Worm (Caenorhabditis elegans) whole organism, L2 larva: Measurements from ENCODE around the gene chch-3.

Experiments
- C34F6.9 ChIP-seq: fragments of 150-350 bp; optimal IDR thresholded peaks from 2 replicates; lab custom pipeline; 2014; ENCODE audit warnings: missing biosample characterization, missing genetic modification characterization
- F13H6.1 ChIP-seq: sonication (generic microtip); optimal IDR thresholded peaks from 2 replicates; lab custom pipeline; 2016; ENCODE audit warnings: missing genetic modification characterization, missing compliant biosample characterization
- R02D3.7 ChIP-seq: fragments of 150-350 bp; optimal IDR thresholded peaks from 2 replicates; lab custom pipeline; 2014; ENCODE audit warnings: missing biosample characterization, missing genetic modification characterization
- Y55F3AM.14 ChIP-seq: fragments of 200-800 bp; sonication (Bioruptor generic); optimal IDR thresholded peaks from 2 replicates; lab custom pipeline; 2018; ENCODE audit warnings: mild to moderate bottlenecking, missing genetic modification characterization, missing compliant biosample characterization
- ZK546.5 ChIP-seq: sonication (generic microtip); optimal IDR thresholded peaks from 2 replicates; lab custom pipeline; 2017; ENCODE audit warnings: missing biosample characterization, missing genetic modification characterization
- alr-1 ChIP-seq: fragments of 150-350 bp; optimal IDR thresholded peaks from 2 replicates; lab custom pipeline; 2014; ENCODE audit warnings: missing biosample characterization, missing genetic modification characterization
- aly-2 ChIP-seq: fragments of 150-350 bp; optimal IDR thresholded peaks from 2 replicates; lab custom pipeline; 2014; ENCODE audit warnings: missing biosample characterization, missing genetic modification characterization
- ama-1 ChIP-seq: fragments of 150-350 bp; optimal IDR thresholded peaks from 2 replicates; lab custom pipeline; 2018; ENCODE audit warnings: inconsistent platforms
- blmp-1 ChIP-seq: sonication (generic microtip); optimal IDR thresholded peaks from 2 replicates; lab custom pipeline; 2017; ENCODE audit warnings: missing genetic modification characterization, mild to moderate bottlenecking, missing compliant biosample characterization, antibody characterized with exemption, moderate library complexity; ENCODE audit not compliant: insufficient read depth
- ceh-16 ChIP-seq: fragments of 150-350 bp; optimal IDR thresholded peaks from 2 replicates; lab custom pipeline; 2014; ENCODE audit warnings: missing biosample characterization, missing genetic modification characterization
- ceh-82 ChIP-seq: fragments of 150-350 bp; optimal IDR thresholded peaks from 2 replicates; lab custom pipeline; 2014; ENCODE audit warnings: missing biosample characterization, missing genetic modification characterization
- crh-2 ChIP-seq: sonication (generic microtip); optimal IDR thresholded peaks from 2 replicates; lab custom pipeline; 2017; ENCODE audit warnings: missing biosample characterization, missing genetic modification characterization
- dmd-4 ChIP-seq: sonication (generic microtip); optimal IDR thresholded peaks from 2 replicates; lab custom pipeline; 2017; ENCODE audit warnings: missing biosample characterization, missing genetic modification characterization
- egl-27 ChIP-seq: sonication (generic microtip); optimal IDR thresholded peaks from 3 replicates; lab custom pipeline; 2017; ENCODE audit warnings: missing biosample characterization, missing genetic modification reagents, missing genetic modification characterization
- elt-1 ChIP-seq: fragments of 150-350 bp; optimal IDR thresholded peaks from 2 replicates; lab custom pipeline; 2014; ENCODE audit warnings: missing biosample characterization, missing genetic modification characterization
- elt-3 ChIP-seq: sonication (generic microtip); optimal IDR thresholded peaks from 2 replicates; lab custom pipeline; 2017; ENCODE audit warnings: missing biosample characterization, missing genetic modification characterization
- fos-1 ChIP-seq: fragments of 150-350 bp; optimal IDR thresholded peaks from 2 replicates; lab custom pipeline; 2014; ENCODE audit warnings: missing biosample characterization, missing genetic modification characterization
- gmeb-1 ChIP-seq: fragments of 150-350 bp; optimal IDR thresholded peaks from 2 replicates; lab custom pipeline; 2014; ENCODE audit warnings: missing biosample characterization, missing genetic modification characterization
- lin-11 ChIP-seq: fragments of 150-350 bp; sonication (generic microtip); optimal IDR thresholded peaks from 2 replicates; lab custom pipeline; 2014; ENCODE audit warnings: missing biosample characterization, missing genetic modification characterization, inconsistent platforms, mixed read lengths
- lin-13 ChIP-seq: fragments of 150-350 bp; optimal IDR thresholded peaks from 2 replicates; lab custom pipeline; 2014; ENCODE audit warnings: missing biosample characterization, missing genetic modification reagents, missing genetic modification characterization
- lin-39 ChIP-seq: fragments of 150-350 bp; optimal IDR thresholded peaks from 2 replicates; lab custom pipeline; 2014; ENCODE audit warnings: missing biosample characterization, missing genetic modification reagents, missing genetic modification characterization
- lsy-2 ChIP-seq, 2 experiments: fragments of 150-350 bp in 1 of 2; sonication (generic microtip) in 1 of 2; optimal IDR thresholded peaks; 2 replicates each; lab custom pipeline; 2014 to 2017; ENCODE audit warnings: missing biosample characterization in 2 of 2, missing genetic modification characterization in 2 of 2
- mab-5 ChIP-seq: fragments of 150-350 bp; optimal IDR thresholded peaks from 2 replicates; lab custom pipeline; 2014; ENCODE audit warnings: missing biosample characterization, missing genetic modification characterization
- mbf-1 ChIP-seq: sonication (generic microtip); optimal IDR thresholded peaks from 2 replicates; lab custom pipeline; 2017; ENCODE audit warnings: missing biosample characterization, missing genetic modification characterization
- mdl-1 ChIP-seq, 2 experiments: fragments of 150-350 bp in 1 of 2; sonication (generic microtip) in 1 of 2; optimal IDR thresholded peaks; 2 replicates each; lab custom pipeline; 2017; ENCODE audit warnings: missing biosample characterization in 2 of 2, missing genetic modification characterization in 2 of 2
- nhr-10 ChIP-seq: sonication (generic microtip); optimal IDR thresholded peaks from 2 replicates; lab custom pipeline; 2017; ENCODE audit warnings: missing biosample characterization, missing genetic modification characterization
- nhr-11 ChIP-seq: fragments of 150-350 bp; optimal IDR thresholded peaks from 2 replicates; lab custom pipeline; 2014; ENCODE audit warnings: missing biosample characterization, missing genetic modification characterization
- nhr-12 ChIP-seq: fragments of 150-350 bp; optimal IDR thresholded peaks from 2 replicates; lab custom pipeline; 2014; ENCODE audit warnings: missing biosample characterization, missing genetic modification characterization
- nhr-129 ChIP-seq: fragments of 150-350 bp; optimal IDR thresholded peaks from 2 replicates; lab custom pipeline; 2014; ENCODE audit warnings: missing biosample characterization, missing genetic modification characterization
- nhr-21 ChIP-seq: fragments of 150-350 bp; optimal IDR thresholded peaks from 2 replicates; lab custom pipeline; 2014; ENCODE audit warnings: missing biosample characterization, missing genetic modification characterization
- nhr-23 ChIP-seq: fragments of 150-350 bp; optimal IDR thresholded peaks from 2 replicates; lab custom pipeline; 2014; ENCODE audit warnings: missing biosample characterization, missing genetic modification reagents, missing genetic modification characterization
- nhr-237 ChIP-seq: fragments of 150-350 bp; optimal IDR thresholded peaks from 2 replicates; lab custom pipeline; 2014; ENCODE audit warnings: missing biosample characterization, missing genetic modification characterization
- nhr-25 ChIP-seq: fragments of 150-350 bp; sonication (generic microtip); optimal IDR thresholded peaks from 3 replicates; lab custom pipeline; 2014; ENCODE audit warnings: missing biosample characterization, missing genetic modification characterization
- nhr-6 ChIP-seq: fragments of 150-350 bp; optimal IDR thresholded peaks from 2 replicates; lab custom pipeline; 2014; ENCODE audit warnings: missing biosample characterization, missing genetic modification characterization
- nhr-77 ChIP-seq: fragments of 150-350 bp; optimal IDR thresholded peaks from 2 replicates; lab custom pipeline; 2014; ENCODE audit warnings: missing biosample characterization, missing genetic modification characterization
- peb-1 ChIP-seq: fragments of 150-350 bp; optimal IDR thresholded peaks from 2 replicates; lab custom pipeline; 2014; ENCODE audit warnings: missing biosample characterization, missing genetic modification characterization
- sem-4 ChIP-seq: fragments of 150-350 bp; optimal IDR thresholded peaks from 2 replicates; lab custom pipeline; 2014; ENCODE audit warnings: missing biosample characterization, missing genetic modification reagents, missing genetic modification characterization
- skn-1 ChIP-seq: sonication (generic microtip); optimal IDR thresholded peaks from 2 replicates; lab custom pipeline; 2017; ENCODE audit warnings: missing biosample characterization, missing genetic modification characterization
- sma-3 ChIP-seq: sonication (generic microtip); optimal IDR thresholded peaks from 2 replicates; lab custom pipeline; 2016; ENCODE audit warnings: missing genetic modification reagents, missing genetic modification characterization, missing compliant biosample characterization
- sma-9 ChIP-seq, 2 experiments: fragments of 150-350 bp in 1 of 2; sonication (generic microtip) in 1 of 2; optimal IDR thresholded peaks; 2 replicates each; lab custom pipeline; 2014 to 2016; ENCODE audit warnings: missing genetic modification characterization in 2 of 2, mild to moderate bottlenecking in 1 of 2, missing biosample characterization in 1 of 2, missing compliant biosample characterization in 1 of 2, missing genetic modification reagents in 1 of 2, moderate library complexity in 1 of 2
- snpc-4 ChIP-seq: fragments of 150-350 bp; optimal IDR thresholded peaks from 2 replicates; lab custom pipeline; 2014; ENCODE audit warnings: missing biosample characterization, missing genetic modification characterization
- unc-39 ChIP-seq: fragments of 150-350 bp; optimal IDR thresholded peaks from 2 replicates; lab custom pipeline; 2014; ENCODE audit warnings: missing biosample characterization, missing genetic modification characterization
- unc-55 ChIP-seq: fragments of 150-350 bp; sonication (generic microtip); optimal IDR thresholded peaks from 3 replicates; lab custom pipeline; 2014; ENCODE audit warnings: missing biosample characterization, missing genetic modification reagents, missing genetic modification characterization
- unc-62 ChIP-seq: fragments of 150-350 bp; optimal IDR thresholded peaks from 2 replicates; lab custom pipeline; 2014; ENCODE audit warnings: missing biosample characterization, missing genetic modification reagents, missing genetic modification characterization
- zag-1 ChIP-seq: fragments of 150-350 bp; optimal IDR thresholded peaks from 2 replicates; lab custom pipeline; 2014; ENCODE audit warnings: missing biosample characterization, missing genetic modification characterization
- ztf-1 ChIP-seq: fragments of 200-800 bp; sonication (Bioruptor generic); conservative IDR thresholded peaks from 2 replicates; pipeline ENCODE4 v1.3.6; 2022; ENCODE audit warnings: missing genetic modification characterization, missing compliant biosample characterization
- ztf-11 ChIP-seq: sonication (generic microtip); optimal IDR thresholded peaks from 2 replicates; lab custom pipeline; 2017; ENCODE audit warnings: missing biosample characterization, missing genetic modification characterization
- ztf-4 ChIP-seq: fragments of 150-350 bp; optimal IDR thresholded peaks from 2 replicates; lab custom pipeline; 2014; ENCODE audit warnings: missing biosample characterization, missing genetic modification characterization

chch-3 gene

DNA sequence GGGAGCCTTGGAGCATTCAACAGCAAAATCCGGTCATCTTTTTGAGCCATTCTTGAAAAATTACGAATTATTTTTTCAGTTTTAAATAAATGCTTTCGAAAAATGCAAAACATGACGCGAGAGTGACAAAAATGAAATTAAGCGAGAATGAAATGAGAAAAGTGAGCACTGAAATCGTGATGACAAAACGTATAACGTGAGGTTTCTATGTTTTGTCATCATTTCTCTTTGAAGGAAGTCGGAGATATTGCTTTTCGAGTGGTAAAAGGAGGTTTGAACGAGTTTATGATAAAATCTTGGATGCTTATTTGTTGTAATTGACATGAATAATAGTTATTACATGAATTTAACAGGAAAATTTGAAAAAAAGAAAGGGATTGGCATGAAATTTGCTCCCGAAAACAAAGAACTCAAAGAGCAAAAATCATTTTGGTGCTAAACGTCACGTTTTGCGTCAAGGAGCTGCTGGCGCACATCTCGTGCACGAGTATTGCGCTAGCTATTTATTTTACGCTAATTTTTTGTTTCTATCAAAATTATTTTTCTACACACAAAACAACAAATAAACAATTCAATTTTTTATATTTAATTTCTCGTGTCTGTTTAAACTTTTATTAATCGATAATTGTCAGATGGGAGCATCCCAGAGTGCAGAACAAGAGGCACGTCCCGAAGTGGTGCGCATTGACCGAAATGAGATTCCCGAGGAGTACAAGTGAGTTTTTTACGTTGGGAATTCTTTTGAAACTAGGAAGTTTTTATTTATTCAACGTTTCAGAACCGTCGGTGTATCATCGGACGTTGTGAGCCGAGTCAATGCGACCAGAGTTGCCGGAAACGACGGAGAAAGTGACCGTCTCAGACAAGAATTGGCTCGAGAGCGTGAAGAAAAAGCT lies at the start of gene chch-3, which contains the start of gene gss-1:
TSS of gene chch-3 (plus strand) at position 633 of the 896 bp plus-strand sequence.
TSS of gene gss-1 (minus strand) at position 51 of the 896 bp plus-strand sequence.
- no peak for TF ChIP-seq ceh-16 (tag; lab: Kevin White, UChicago)
- TF ChIP-seq elt-1 (tag; lab: Kevin White, UChicago): no peak
- peak; percentile 24 for TF ChIP-seq F13H6.1 (tag; lab: Kevin White, UChicago)
- no peak for TF ChIP-seq nhr-25 (tag; lab: Kevin White, UChicago)
- no peak for TF ChIP-seq blmp-1 (tag; lab: Kevin White, UChicago)
- no peak for TF ChIP-seq ztf-11 (tag; lab: Kevin White, UChicago)
- no peak for TF ChIP-seq ztf-4 (tag; lab: Kevin White, UChicago)
- TF ChIP-seq ceh-82 (tag; lab: Kevin White, UChicago): no peak
- no peak for TF ChIP-seq mbf-1 (tag; lab: Kevin White, UChicago)
- peak; percentile 63 for TF ChIP-seq fos-1
- TF ChIP-seq nhr-77 (tag; lab: Kevin White, UChicago): no peak
- peak; percentile 14 for TF ChIP-seq sma-3 (GFP tag; lab: Kevin White, UChicago)
- TF ChIP-seq elt-3: no peak
- TF ChIP-seq sma-9 (GFP tag; optimal IDR thresholded peaks at IDR 0.05; lab: Kevin White, UChicago): peak; percentile 65
- TF ChIP-seq sma-9 (tag; optimal IDR thresholded peaks at IDR 0.05; lab: Kevin White, UChicago): no peak
- no peak for TF ChIP-seq nhr-12 (tag; lab: Kevin White, UChicago)
- no peak for TF ChIP-seq nhr-11
- no peak for TF ChIP-seq aly-2 (tag; lab: Kevin White, UChicago)
- no peak for TF ChIP-seq Y55F3AM.14 (GFP tag; lab: Kevin White, UChicago)
- TF ChIP-seq zag-1 (tag; lab: Kevin White, UChicago): no peak
- TF ChIP-seq nhr-21 (tag; lab: Kevin White, UChicago): peak; percentile 13
- no peak for TF ChIP-seq alr-1 (tag; lab: Kevin White, UChicago)
- peak; percentile 43 for TF ChIP-seq lin-13
- TF ChIP-seq mab-5 (tag; lab: Kevin White, UChicago): peak; percentile 25
- TF ChIP-seq lin-39: no peak
- TF ChIP-seq gmeb-1 (tag; lab: Kevin White, UChicago): peak; percentile 69
- no peak for TF ChIP-seq sem-4 (tag; lab: Kevin White, UChicago)
- no peak for TF ChIP-seq skn-1 (tag; lab: Kevin White, UChicago)
- no peak for TF ChIP-seq R02D3.7
- no peak for TF ChIP-seq unc-39 (tag; lab: Kevin White, UChicago)
- TF ChIP-seq ztf-1 (GFP tag; lab: Robert Waterston, UW): no peak
- no peak for TF ChIP-seq nhr-237 (tag; lab: Kevin White, UChicago)
- peak; percentile 58 for TF ChIP-seq crh-2 (tag; lab: Kevin White, UChicago)
- no peak for TF ChIP-seq unc-62 (GFP tag; lab: Kevin White, UChicago)
- peak; percentile 1 for TF ChIP-seq lin-11 (tag; lab: Kevin White, UChicago)
- TF ChIP-seq peb-1 (tag; lab: Kevin White, UChicago): no peak
- TF ChIP-seq egl-27: no peak
- TF ChIP-seq nhr-23 (tag; lab: Kevin White, UChicago): no peak
- TF ChIP-seq lsy-2 (tag; optimal IDR thresholded peaks at IDR 0.05; lab: Kevin White, UChicago): peak; percentile 56 to 85
- peak; percentile 71 for TF ChIP-seq nhr-129 (tag; lab: Kevin White, UChicago)
- TF ChIP-seq ZK546.5 (tag; lab: Kevin White, UChicago): no peak
- TF ChIP-seq C34F6.9 (tag; lab: Kevin White, UChicago): peak; percentile 85
- peak; percentile 75 for TF ChIP-seq unc-55 (GFP tag; lab: Kevin White, UChicago)
- peak; percentile 14 for TF ChIP-seq snpc-4 (tag; lab: Kevin White, UChicago)
- no peak for TF ChIP-seq ama-1 (lab: Kevin White, UChicago)
- no peak for TF ChIP-seq nhr-6
- no peak for TF ChIP-seq nhr-10 (tag; lab: Kevin White, UChicago)
- TF ChIP-seq dmd-4: no peak
- TF ChIP-seq mdl-1 (tag; optimal IDR thresholded peaks at IDR 0.05; lab: Kevin White, UChicago): no peak
- TF ChIP-seq, all 48 proteins: peak for 15
